Worm (Caenorhabditis elegans) whole organism, L4/young adult: ENCODE results near the gene Y43F8B.23.

Experiments
- W03F9.2 ChIP-seq: fragments of 150-350 bp; optimal IDR thresholded peaks from 2 replicates; lab custom pipeline; 2014; ENCODE audit warnings: missing biosample characterization, missing genetic modification characterization
- dao-5 ChIP-seq: sonication (generic microtip); optimal IDR thresholded peaks from 2 replicates; lab custom pipeline; 2016; ENCODE audit warnings: missing genotype, missing genetic modification characterization, moderate library complexity, missing compliant biosample characterization
- him-1 ChIP-seq: sonication (generic microtip); optimal IDR thresholded peaks from 2 replicates; lab custom pipeline; 2016; ENCODE audit warnings: missing genotype, missing genetic modification reagents, missing genetic modification characterization, missing compliant biosample characterization

Y43F8B.23 gene

DNA sequence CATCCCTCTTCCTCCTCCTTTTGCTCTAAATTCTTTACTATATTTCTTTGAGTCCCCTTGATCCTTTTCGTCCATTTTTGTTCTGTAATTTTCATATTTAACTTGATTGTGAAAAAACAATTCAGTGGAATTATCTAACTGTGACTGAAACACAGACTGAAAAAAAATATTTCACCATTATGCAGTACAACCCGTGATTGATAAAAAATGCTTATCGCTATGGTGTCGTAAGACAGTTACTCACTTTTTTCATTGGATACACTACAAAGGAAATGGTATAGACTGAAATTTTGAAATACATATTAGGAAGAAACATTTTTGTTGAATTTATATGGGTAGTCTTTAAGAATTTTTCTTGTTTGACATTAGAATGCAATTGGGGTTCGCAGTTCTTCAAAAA is at the start of gene Y43F8B.23:
Gene Y43F8B.23, minus strand, starts transcription at position 75 of the 400 bp plus-strand sequence.
- TF ChIP-seq dao-5 = no peak
- no peak for TF ChIP-seq W03F9.2

DNA sequence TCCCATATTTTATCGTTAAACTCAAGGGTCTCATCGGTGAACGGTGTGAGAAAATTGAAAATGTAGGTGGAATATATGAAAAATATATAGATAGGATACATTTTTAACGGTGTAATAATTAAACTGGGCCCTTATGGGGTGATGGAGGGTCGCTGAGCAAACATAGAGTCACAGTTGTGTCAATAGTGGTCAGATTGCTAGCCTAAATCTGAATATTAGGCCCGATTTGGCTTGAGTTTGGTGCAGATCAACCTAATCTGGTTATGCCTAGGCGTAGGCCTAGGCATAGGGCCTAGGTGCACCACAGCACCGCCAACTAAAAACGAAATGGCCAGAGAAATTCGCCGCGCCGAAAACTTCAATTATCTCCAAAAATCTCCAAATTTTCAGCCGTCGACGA is 46.1 kb upstream of the Y43F8B.23 start, which contains the start of gene phy-4:
Gene phy-4, minus strand, starts transcription at position 101 of the 400 bp plus-strand sequence.
- TF ChIP-seq dao-5 = no peak
- no peak for TF ChIP-seq W03F9.2
- TF ChIP-seq him-1 = no peak

DNA sequence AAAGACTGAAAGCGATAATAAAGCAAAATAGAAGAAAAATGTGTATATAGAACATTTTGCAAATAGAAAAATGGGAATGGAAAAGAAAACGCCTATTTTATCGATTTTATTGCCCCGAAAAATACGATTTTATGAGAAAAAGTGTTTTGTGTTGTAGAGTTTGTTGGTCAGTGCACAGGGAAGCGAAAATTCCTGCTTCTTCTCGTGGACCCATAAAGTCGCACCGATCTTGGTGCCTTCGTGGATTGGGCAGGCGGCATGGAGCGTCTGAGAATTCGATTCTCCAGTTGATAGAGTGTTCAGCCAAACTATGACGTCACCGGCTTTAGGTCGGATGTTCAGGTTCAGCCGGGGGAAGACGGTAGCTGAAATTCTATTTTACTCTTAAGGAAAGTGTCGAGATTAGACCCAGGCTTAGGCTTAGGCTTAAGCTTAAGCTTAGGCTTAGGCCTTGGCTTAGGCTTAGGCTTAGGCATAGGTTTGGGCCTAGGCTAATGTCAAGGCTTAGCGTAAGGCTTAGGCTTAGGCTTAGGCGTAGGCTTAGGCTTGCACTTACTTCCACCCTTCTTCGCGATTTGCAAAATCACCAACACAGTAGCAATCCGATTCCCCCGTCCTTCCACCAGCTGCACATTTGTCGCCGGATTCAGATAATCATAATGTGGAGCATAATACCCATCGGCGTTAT is 45.0 kb upstream of the Y43F8B.23 start, which contains the start of gene Y43F8B.19:
Gene Y43F8B.19, minus strand, starts transcription at position 51 of the 688 bp plus-strand sequence.
- TF ChIP-seq dao-5 (no peak), him-1 (no peak), W03F9.2 (no peak)

- TF ChIP-seq him-1 = no peak
- TF ChIP-seq W03F9.2 = no peak
- TF ChIP-seq dao-5 = no peak
Measured at ce11 chrV:19510925-19511324, 43.5 kb upstream of the Y43F8B.23 start.

DNA sequence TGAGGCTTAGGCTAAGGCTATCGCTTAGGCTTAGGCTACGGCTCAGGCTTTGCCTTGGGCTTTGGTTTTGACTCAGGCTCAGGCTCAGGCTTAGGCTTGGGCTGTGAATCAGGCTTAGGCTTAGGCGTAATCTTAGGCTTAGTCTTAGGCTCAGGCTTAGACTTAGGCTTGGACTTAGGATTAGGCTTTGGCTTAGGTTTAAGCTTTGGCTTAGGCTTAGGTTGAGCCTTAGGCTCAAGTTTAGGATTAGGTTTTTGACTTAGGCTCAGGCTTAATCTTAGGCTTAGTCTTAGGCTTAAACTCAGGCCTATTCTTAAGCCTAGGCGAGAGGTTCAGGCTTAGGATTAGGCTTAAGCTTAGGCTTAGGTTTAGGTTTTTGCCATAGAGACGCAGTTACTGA is 42.9 kb upstream of the Y43F8B.23 start:
- no peak for TF ChIP-seq dao-5
- TF ChIP-seq him-1 = no peak
- no peak for TF ChIP-seq W03F9.2

DNA sequence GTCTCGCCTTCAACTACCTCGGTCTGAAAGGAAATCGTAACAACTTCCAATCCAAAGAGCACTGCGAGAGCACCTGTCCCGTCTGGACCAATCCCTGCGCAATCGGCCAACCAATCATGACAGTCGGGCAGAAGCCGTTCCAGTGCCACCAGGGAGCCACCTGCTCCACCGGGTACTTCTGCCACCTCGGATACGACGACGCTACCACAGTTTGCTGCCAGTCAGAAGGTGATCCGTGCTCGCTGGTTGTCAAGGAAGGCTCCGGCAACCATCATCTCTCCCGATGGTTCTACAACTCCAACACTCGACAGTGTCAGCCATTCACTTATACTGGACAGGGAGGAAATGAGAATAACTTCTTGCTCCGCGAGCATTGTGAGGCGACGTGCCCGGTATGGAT is 41.6 kb upstream of the Y43F8B.23 start:
- TF ChIP-seq W03F9.2 = no peak
- no peak for TF ChIP-seq dao-5
- no peak for TF ChIP-seq him-1

- no peak for TF ChIP-seq W03F9.2
- no peak for TF ChIP-seq him-1
- TF ChIP-seq dao-5 = no peak
Measured at ce11 chrV:19502579-19503151, 35.2 kb upstream of the Y43F8B.23 start, which contains the start of gene Y43F8B.3. Gene Y43F8B.3 (plus strand): TSS chrV:19503101.

DNA sequence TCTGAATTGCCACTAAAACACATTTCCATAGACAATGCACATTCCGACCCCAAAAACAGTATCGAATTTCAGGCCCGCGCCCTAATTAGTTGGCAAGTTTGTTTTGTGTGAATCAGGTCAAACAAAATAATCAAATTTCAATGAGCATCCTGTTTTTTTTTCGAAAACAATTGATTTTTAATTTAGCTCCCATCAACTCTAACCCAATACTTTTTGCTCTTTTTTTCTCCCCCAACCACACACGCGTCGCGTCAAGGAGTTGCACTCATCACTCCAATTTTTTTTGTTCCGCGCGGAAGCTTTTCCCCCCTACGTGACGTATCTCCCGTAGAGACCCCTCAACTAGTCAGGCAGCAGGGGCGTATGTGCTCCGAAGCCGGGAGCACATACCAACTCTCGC is 33.9 kb upstream of the Y43F8B.23 start:
- TF ChIP-seq dao-5 (no peak), W03F9.2 (no peak), him-1 (no peak)

- TF ChIP-seq W03F9.2 (no peak), dao-5 (no peak), him-1 (no peak)
Measured at ce11 chrV:19497087-19497486, 29.6 kb upstream of the Y43F8B.23 start.

DNA sequence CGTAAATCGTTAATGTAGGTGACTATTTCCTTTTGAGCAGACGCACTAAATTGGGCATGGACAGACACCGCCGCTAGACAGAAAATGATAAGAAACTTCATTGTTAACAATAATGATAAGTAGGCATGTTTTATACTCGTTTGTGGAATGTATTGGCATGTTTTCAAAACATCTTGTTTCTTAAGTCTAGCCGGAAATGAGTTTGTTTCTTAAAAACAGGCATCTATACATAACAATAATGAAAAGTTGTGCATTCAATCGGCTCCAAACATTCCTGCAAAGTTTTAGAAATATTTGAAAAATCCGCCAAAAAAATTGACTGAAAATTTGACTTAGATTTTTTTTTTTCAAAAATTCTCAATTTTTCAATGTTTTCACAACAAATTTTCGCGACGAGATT is 28.1 kb upstream of the Y43F8B.23 start, which contains the start of gene scl-21:
Gene scl-21, minus strand, starts transcription at position 101 of the 400 bp plus-strand sequence.
- TF ChIP-seq him-1 (no peak), W03F9.2 (no peak), dao-5 (no peak)

DNA sequence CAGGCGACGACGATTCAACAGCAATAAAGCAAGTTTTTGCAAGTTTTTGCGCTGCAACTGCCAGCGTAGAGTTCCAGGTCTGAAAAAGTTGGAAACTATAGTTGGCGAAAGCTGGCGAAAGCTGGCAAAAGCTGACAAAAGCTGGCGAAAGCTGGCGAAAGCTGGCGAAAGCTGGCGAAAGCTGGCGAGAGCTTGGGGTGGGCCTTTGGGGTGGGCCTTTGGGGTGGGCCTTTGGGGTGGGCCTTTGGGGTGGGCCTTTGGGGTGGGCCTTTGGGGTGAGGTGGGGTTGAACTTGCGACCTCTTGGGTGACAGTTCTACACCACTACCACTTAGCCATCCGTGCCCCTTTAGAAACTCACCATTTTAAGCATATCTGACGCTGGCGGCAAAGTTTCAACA is 27.7 kb upstream of the Y43F8B.23 start:
- TF ChIP-seq him-1 (no peak), W03F9.2 (no peak), dao-5 (no peak)

DNA sequence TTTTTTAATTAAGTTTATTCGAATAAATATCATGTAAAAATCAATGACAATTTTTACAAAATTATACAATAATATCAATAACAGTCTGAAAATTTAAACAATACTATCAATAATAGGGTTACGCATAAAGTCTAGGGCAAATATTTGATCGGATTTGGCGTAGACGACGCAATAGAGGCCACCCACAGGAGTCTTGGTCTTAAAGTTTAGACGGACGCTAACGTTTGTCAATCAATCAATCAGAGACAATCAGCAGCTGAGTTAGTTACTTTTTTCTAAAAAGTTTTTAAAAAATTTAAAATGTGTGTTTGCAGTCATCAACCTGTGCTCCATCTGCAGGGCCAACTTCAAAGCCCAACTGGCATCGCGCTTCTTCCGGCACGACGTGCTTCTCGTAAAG is 23.9 kb upstream of the Y43F8B.23 start, which contains the start of gene Y43F8B.29:
Gene Y43F8B.29, plus strand, starts transcription at position 301 of the 400 bp plus-strand sequence.
- TF ChIP-seq dao-5 (no peak), him-1 (no peak), W03F9.2 (no peak)

- TF ChIP-seq him-1 (no peak), dao-5 (no peak), W03F9.2 (no peak)
Measured at ce11 chrV:19490461-19490860, 23.0 kb upstream of the Y43F8B.23 start, which contains the start of gene Y43F8B.7. Gene Y43F8B.7 (plus strand): TSS chrV:19490761.

- no peak for TF ChIP-seq him-1
- no peak for TF ChIP-seq dao-5
- no peak for TF ChIP-seq W03F9.2
Measured at ce11 chrV:19485690-19486089, 18.2 kb upstream of the Y43F8B.23 start, which contains the start of gene Y43F8B.18. Gene Y43F8B.18 (plus strand): TSS chrV:19485990.

DNA sequence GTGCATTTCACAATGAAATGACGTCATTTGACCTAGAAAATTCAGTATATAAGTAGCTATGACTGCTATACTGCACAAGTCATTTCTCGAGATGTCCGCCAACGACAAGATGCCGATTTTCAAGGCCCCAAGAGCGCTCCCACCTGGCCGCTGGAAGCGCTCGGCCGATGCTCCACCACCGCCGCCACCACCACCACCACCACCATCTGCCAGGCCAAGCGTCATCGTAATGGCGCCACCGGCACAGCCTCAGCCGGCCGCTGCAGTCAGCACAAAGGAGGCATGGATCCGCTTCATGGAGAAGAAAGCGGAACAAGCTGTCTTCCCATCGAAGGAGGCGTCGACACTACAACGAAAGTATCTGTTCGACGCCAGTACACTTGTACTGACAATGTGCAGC is 17.8 kb upstream of the Y43F8B.23 start, which contains the start of gene Y43F8B.28:
Gene Y43F8B.28, plus strand, starts transcription at position 59 of the 400 bp plus-strand sequence.
- TF ChIP-seq dao-5 (no peak), him-1 (no peak), W03F9.2 (no peak)

DNA sequence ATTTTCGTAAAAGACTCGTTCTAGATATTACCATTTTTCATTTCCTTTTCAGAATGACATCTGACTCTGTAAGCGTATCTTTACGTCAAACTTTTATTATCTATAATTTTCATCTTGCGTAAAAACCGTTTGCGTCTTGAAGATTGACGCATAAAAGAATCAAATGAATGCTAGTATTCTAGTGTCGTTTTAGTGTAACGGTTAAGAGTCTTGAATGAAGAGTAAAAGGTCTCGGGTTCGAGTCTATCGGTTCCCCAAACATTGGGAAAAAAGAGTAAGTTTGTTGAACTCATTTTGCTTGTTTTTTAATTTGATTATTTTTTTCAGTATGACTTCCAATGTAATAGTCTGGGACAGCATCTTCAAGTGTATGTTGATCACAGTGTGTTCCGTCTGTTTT is 17.1 kb upstream of the Y43F8B.23 start, which contains the start of gene Y43F8B.17:
Gene Y43F8B.17, plus strand, starts transcription at position 215 of the 400 bp plus-strand sequence.
- TF ChIP-seq W03F9.2 (no peak), dao-5 (no peak), him-1 (no peak)
